Fruit fly (Drosophila melanogaster) whole organism, embryonic: Measurements from ENCODE around the gene CG32639.

Experiments
- ATbp ChIP-seq: fragments of 200-800 bp; sonication (Bioruptor generic); optimal IDR thresholded peaks from 2 replicates; lab custom pipeline; 2017; ENCODE audit warnings: missing biosample characterization, mild to moderate bottlenecking, missing genetic modification characterization, missing genetic modification reagents
- Ada2b ChIP-seq: fragments of 200-800 bp; sonication (Bioruptor generic); IDR thresholded peaks from 2 replicates; pipeline ENCODE4 v1.3.6; 2022; ENCODE audit warnings: missing biosample characterization, missing genetic modification characterization
- B-H1 ChIP-seq: fragments of 200-800 bp; sonication (Bioruptor generic); IDR thresholded peaks from 3 replicates; pipeline ENCODE4 v1.3.6; 2022; ENCODE audit warnings: missing biosample characterization, missing genetic modification characterization
- CG12071 ChIP-seq: fragments of 200-800 bp; sonication (Bioruptor generic); optimal IDR thresholded peaks from 3 replicates; lab custom pipeline; 2018; ENCODE audit warnings: missing biosample characterization, mild to moderate bottlenecking, missing genetic modification characterization
- CG12155 ChIP-seq: fragments of 200-800 bp; sonication (Bioruptor generic); optimal IDR thresholded peaks from 3 replicates; lab custom pipeline; 2016; ENCODE audit warnings: missing biosample characterization, missing genetic modification characterization
- CG13287 ChIP-seq: fragments of 200-800 bp; sonication (Bioruptor generic); IDR thresholded peaks from 2 replicates; pipeline ENCODE4 v1.3.6; 2022; ENCODE audit warnings: missing biosample characterization, missing genetic modification characterization; ENCODE audit not compliant: partially characterized antibody
- CG14710 ChIP-seq: fragments of 200-800 bp; sonication (Bioruptor generic); optimal IDR thresholded peaks from 3 replicates; lab custom pipeline; 2019; ENCODE audit warnings: missing biosample characterization, mild to moderate bottlenecking, missing genetic modification characterization, moderate library complexity
- CG14860 ChIP-seq: fragments of 200-800 bp; sonication (Bioruptor generic); IDR thresholded peaks from 3 replicates; pipeline ENCODE4 v1.3.6; 2022; ENCODE audit warnings: missing biosample characterization, missing genetic modification characterization; ENCODE audit not compliant: partially characterized antibody
- CG15073 ChIP-seq: fragments of 200-800 bp; sonication (Bioruptor generic); optimal IDR thresholded peaks from 2 replicates; lab custom pipeline; 2016; ENCODE audit warnings: missing biosample characterization, missing genetic modification characterization
- CG16863 ChIP-seq: fragments of 200-800 bp; sonication (Bioruptor generic); optimal IDR thresholded peaks from 3 replicates; lab custom pipeline; 2016; ENCODE audit warnings: missing biosample characterization, missing genetic modification characterization
- CG17912 ChIP-seq: fragments of 200-800 bp; sonication (Bioruptor generic); optimal IDR thresholded peaks from 2 replicates; lab custom pipeline; 2018; ENCODE audit warnings: missing biosample characterization, mild to moderate bottlenecking, missing genetic modification characterization
- CG18599 ChIP-seq: fragments of 200-800 bp; sonication (Bioruptor generic); optimal IDR thresholded peaks from 3 replicates; lab custom pipeline; 2017; ENCODE audit warnings: missing biosample characterization, missing genetic modification characterization, mild to moderate bottlenecking, moderate library complexity, missing genetic modification reagents
- CG31441 ChIP-seq: fragments of 200-800 bp; sonication (Bioruptor generic); IDR thresholded peaks from 2 replicates; pipeline ENCODE4 v1.3.6; 2022; ENCODE audit warnings: missing biosample characterization, missing genetic modification characterization
- CG32772 ChIP-seq: fragments of 200-800 bp; sonication (Bioruptor generic); IDR thresholded peaks from 2 replicates; pipeline ENCODE4 v1.3.6; 2022; ENCODE audit warnings: missing biosample characterization, missing genetic modification characterization
- CG3281 ChIP-seq: fragments of 200-800 bp; sonication (Bioruptor generic); optimal IDR thresholded peaks from 3 replicates; lab custom pipeline; 2017; ENCODE audit warnings: missing biosample characterization, mild to moderate bottlenecking, missing genetic modification characterization
- CG4820 ChIP-seq: fragments of 200-800 bp; sonication (Bioruptor generic); optimal IDR thresholded peaks from 3 replicates; lab custom pipeline; 2016; ENCODE audit warnings: missing biosample characterization, missing genetic modification characterization
- CG5245 ChIP-seq: fragments of 200-800 bp; sonication (Bioruptor generic); optimal IDR thresholded peaks from 3 replicates; lab custom pipeline; 2016; ENCODE audit warnings: missing biosample characterization, missing genetic modification characterization
- CG6791 ChIP-seq: fragments of 200-800 bp; sonication (Bioruptor generic); IDR thresholded peaks from 3 replicates; pipeline ENCODE4 v1.3.6; 2022; ENCODE audit warnings: missing biosample characterization, missing genetic modification characterization; ENCODE audit not compliant: partially characterized antibody
- CG6813 ChIP-seq: fragments of 200-800 bp; sonication (Bioruptor generic); optimal IDR thresholded peaks from 2 replicates; lab custom pipeline; 2017; ENCODE audit warnings: missing biosample characterization, missing genetic modification characterization, mild to moderate bottlenecking, moderate library complexity, missing genetic modification reagents
- CG7987 ChIP-seq: fragments of 200-800 bp; sonication (Bioruptor generic); optimal IDR thresholded peaks from 2 replicates; lab custom pipeline; 2018; ENCODE audit warnings: missing biosample characterization, mild to moderate bottlenecking, missing genetic modification characterization, moderate library complexity
- CG8290 ChIP-seq, 3 experiments: fragments of 200-800 bp; sonication (Bioruptor generic); optimal IDR thresholded peaks; 2 replicates each; lab custom pipeline; 2016 to 2019; ENCODE audit warnings: missing biosample characterization in 3 of 3, missing genetic modification characterization in 3 of 3, mild to moderate bottlenecking in 2 of 3, moderate library complexity in 1 of 3
- D19A ChIP-seq: fragments of 200-800 bp; optimal IDR thresholded peaks from 3 replicates; lab custom pipeline; 2019; ENCODE audit warnings: missing biosample characterization, mild to moderate bottlenecking, missing genetic modification characterization, moderate library complexity
- Drgx ChIP-seq: fragments of 200-800 bp; sonication (Bioruptor generic); IDR thresholded peaks from 2 replicates; pipeline ENCODE4 v1.3.6; 2022; ENCODE audit warnings: missing biosample characterization, missing genetic modification characterization
- E2f1 ChIP-seq: fragments of 200-800 bp; sonication (Bioruptor generic); IDR thresholded peaks from 2 replicates; pipeline ENCODE4 v1.3.6; 2022; ENCODE audit warnings: missing biosample characterization, missing genetic modification characterization
- Ets65A ChIP-seq: fragments of 200-800 bp; sonication (Bioruptor generic); peaks from one replicate; lab custom pipeline; 2016; ENCODE audit warnings: missing biosample characterization, missing genetic modification characterization
- HLH54F ChIP-seq: fragments of 200-800 bp; sonication (Bioruptor generic); optimal IDR thresholded peaks from 3 replicates; lab custom pipeline; 2016; ENCODE audit warnings: missing biosample characterization, missing genetic modification characterization
- HLHmδ ChIP-seq: fragments of 200-800 bp; sonication (Bioruptor generic); optimal IDR thresholded peaks from 2 replicates; lab custom pipeline; 2018; ENCODE audit warnings: missing biosample characterization, mild to moderate bottlenecking, missing genetic modification characterization, moderate library complexity
- HmgZ ChIP-seq: fragments of 200-800 bp; sonication (Bioruptor generic); optimal IDR thresholded peaks from 2 replicates; lab custom pipeline; 2018; ENCODE audit warnings: missing biosample characterization, mild to moderate bottlenecking, missing genetic modification characterization
- Lhr ChIP-seq: fragments of 200-800 bp; sonication (Bioruptor generic); optimal IDR thresholded peaks from 3 replicates; lab custom pipeline; 2017; ENCODE audit warnings: mild to moderate bottlenecking, missing biosample characterization, missing genetic modification reagents, missing genetic modification characterization
- abd-A ChIP-seq: fragments of 200-800 bp; sonication (Bioruptor generic); optimal IDR thresholded peaks from 3 replicates; lab custom pipeline; 2019; ENCODE audit warnings: missing biosample characterization, mild to moderate bottlenecking, missing genetic modification characterization, moderate library complexity
- bcd ChIP-seq: fragments of 200-800 bp; sonication (Bioruptor generic); optimal IDR thresholded peaks from 2 replicates; lab custom pipeline; 2017; ENCODE audit warnings: missing biosample characterization, mild to moderate bottlenecking, missing genetic modification characterization
- bsh ChIP-seq, 2 experiments: fragments of 200-800 bp; sonication (Bioruptor generic); optimal IDR thresholded peaks; 2 replicates each; lab custom pipeline; 2017 to 2018; ENCODE audit warnings: mild to moderate bottlenecking in 2 of 2, missing biosample characterization in 2 of 2, missing genetic modification characterization in 2 of 2, moderate library complexity in 1 of 2
- cato ChIP-seq: fragments of 200-800 bp; sonication (Bioruptor generic); optimal IDR thresholded peaks from 2 replicates; lab custom pipeline; 2016; ENCODE audit warnings: missing biosample characterization, missing genetic modification characterization, borderline replicate concordance
- chif ChIP-seq, 2 experiments: fragments of 200-800 bp; sonication (Bioruptor generic); optimal IDR thresholded peaks; 3 replicates each; lab custom pipeline; 2016; ENCODE audit warnings: missing biosample characterization in 2 of 2, missing genetic modification characterization in 2 of 2
- croc ChIP-seq: fragments of 200-800 bp; sonication (Bioruptor generic); conservative IDR thresholded peaks from 3 replicates; pipeline ENCODE4 v1.3.6; 2022; ENCODE audit warnings: missing biosample characterization, missing genetic modification characterization
- crp ChIP-seq, 2 experiments: fragments of 200-800 bp; sonication (Bioruptor generic); optimal IDR thresholded peaks; 2 replicates in 1 of 2; 3 replicates in 1 of 2; lab custom pipeline; 2017; ENCODE audit warnings: missing biosample characterization in 2 of 2, missing genetic modification characterization in 2 of 2, mild to moderate bottlenecking in 1 of 2, moderate library complexity in 1 of 2
- h ChIP-seq: fragments of >200 bp; optimal IDR thresholded peaks from 2 replicates; lab custom pipeline; 2017
- hbn ChIP-seq: fragments of 200-800 bp; sonication (Bioruptor generic); IDR thresholded peaks from 2 replicates; pipeline ENCODE4 v1.3.6; 2022; ENCODE audit warnings: missing biosample characterization, missing genetic modification characterization; ENCODE audit not compliant: partially characterized antibody
- her ChIP-seq: fragments of 200-800 bp; sonication (Bioruptor generic); optimal IDR thresholded peaks from 2 replicates; lab custom pipeline; 2016; ENCODE audit warnings: missing biosample characterization, missing genetic modification characterization
- jing ChIP-seq: fragments of 200-800 bp; sonication (Bioruptor generic); optimal IDR thresholded peaks from 2 replicates; lab custom pipeline; 2018; ENCODE audit warnings: missing biosample characterization, mild to moderate bottlenecking, missing genetic modification characterization
- lmd ChIP-seq: fragments of 200-800 bp; sonication (Bioruptor generic); IDR thresholded peaks from 2 replicates; pipeline ENCODE4 v1.3.6; 2022; ENCODE audit warnings: missing biosample characterization, missing genetic modification characterization
- pb ChIP-seq: fragments of 200-800 bp; sonication (Bioruptor generic); optimal IDR thresholded peaks from 3 replicates; lab custom pipeline; 2016; ENCODE audit warnings: missing biosample characterization, missing genetic modification characterization
- peb ChIP-seq: fragments of 200-800 bp; sonication (Bioruptor generic); IDR thresholded peaks from 2 replicates; pipeline ENCODE4 v1.3.6; 2022; ENCODE audit warnings: missing biosample characterization, missing genetic modification characterization
- phol ChIP-seq: fragments of 200-800 bp; sonication (Bioruptor generic); optimal IDR thresholded peaks from 3 replicates; lab custom pipeline; 2018; ENCODE audit warnings: missing biosample characterization, mild to moderate bottlenecking, missing genetic modification characterization, moderate library complexity
- pzg ChIP-seq: fragments of 200-800 bp; sonication (Bioruptor generic); optimal IDR thresholded peaks from 3 replicates; lab custom pipeline; 2018; ENCODE audit warnings: missing biosample characterization, mild to moderate bottlenecking, missing genetic modification characterization, moderate library complexity
- shn ChIP-seq: fragments of 200-800 bp; sonication (Bioruptor generic); optimal IDR thresholded peaks from 3 replicates; lab custom pipeline; 2016; ENCODE audit warnings: missing biosample characterization, missing genetic modification characterization
- sim ChIP-seq: fragments of 200-800 bp; sonication (Bioruptor generic); IDR thresholded peaks from 2 replicates; pipeline ENCODE4 v1.3.6; 2022; ENCODE audit warnings: missing biosample characterization, missing genetic modification characterization
- stc ChIP-seq: fragments of 200-800 bp; sonication (Bioruptor generic); IDR thresholded peaks from 2 replicates; pipeline ENCODE4 v1.3.6; 2022; ENCODE audit warnings: missing biosample characterization, missing genetic modification characterization
- vfl ChIP-seq: fragments of 200-800 bp; sonication (Bioruptor generic); optimal IDR thresholded peaks from 2 replicates; lab custom pipeline; 2016; ENCODE audit warnings: missing biosample characterization, missing genetic modification characterization
- wor ChIP-seq: fragments of 200-800 bp; sonication (Bioruptor generic); IDR thresholded peaks from 2 replicates; pipeline ENCODE4 v1.3.6; 2022; ENCODE audit warnings: missing biosample characterization, missing genetic modification characterization

CG32639 gene

DNA sequence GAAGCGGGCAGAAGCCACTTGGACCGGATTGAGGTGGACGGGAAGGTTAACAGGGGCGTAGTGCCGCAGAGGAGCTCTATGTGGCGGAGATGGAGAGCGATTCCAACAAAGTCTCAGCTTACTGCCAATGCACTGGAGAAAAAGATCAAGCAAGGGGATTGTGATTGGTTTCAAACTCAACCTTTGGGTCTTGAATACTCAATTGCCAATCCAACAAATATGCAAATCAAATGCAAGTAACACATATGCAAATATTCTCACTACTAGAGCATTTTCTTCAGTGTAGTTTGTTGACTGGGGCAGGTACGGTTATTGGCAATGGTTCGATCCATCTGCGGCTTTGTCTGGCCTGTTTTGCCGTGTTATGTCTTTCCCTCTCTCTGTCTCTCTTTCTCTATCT, 14.9 kb upstream of the CG32639 start (continued):
- TF ChIP-seq CG5245 (GFP tag; lab: Kevin White, UChicago) (peak; percentile 65), Ets65A (GFP tag; lab: Kevin White, UChicago) (peak; percentile 94), Lhr (no peak), pzg (GFP tag; lab: Kevin White, UChicago) (no peak), HLHmδ (GFP tag; lab: Kevin White, UChicago) (no peak), shn (GFP tag; lab: Kevin White, UChicago) (peak; percentile 71), hbn (no peak), sim (0 out of 2 replicates have a peak, but pooled peaks have one; percentile 18), peb (GFP tag; lab: Robert Waterston, UW) (peak; percentile 62), CG8290 (GFP tag; optimal IDR thresholded peaks at IDR 0.05; lab: Kevin White, UChicago) (peak; percentile 49), CG8290 (tag; optimal IDR thresholded peaks at IDR 0.05; lab: Kevin White, UChicago) (peak in 1 of 2 experiments; percentile 94), wor (GFP tag; lab: Robert Waterston, UW) (peak; percentile 53), jing (peak; percentile 72), abd-A (no peak), CG4820 (GFP tag; lab: Kevin White, UChicago) (peak; percentile 74), CG13287 (GFP tag; lab: Robert Waterston, UW) (no peak), HLH54F (GFP tag; lab: Kevin White, UChicago) (peak; percentile 51), h (lab: Kevin White, UChicago) (no peak), CG32772 (GFP tag; lab: Robert Waterston, UW) (peak; percentile 81), HmgZ (tag; lab: Kevin White, UChicago) (peak; percentile 59), CG12071 (GFP tag; lab: Kevin White, UChicago) (peak; percentile 81), CG14860 (no peak), stc (peak; percentile 66), CG7987 (GFP tag; lab: Kevin White, UChicago) (peak; percentile 5), B-H1 (GFP tag; lab: Robert Waterston, UW) (peak; percentile 53), croc (GFP tag; lab: Robert Waterston, UW) (peak; percentile 59; the same call in 2 of the 3 replicates), her (GFP tag; lab: Kevin White, UChicago) (peak; percentile 85), pb (GFP tag; lab: Kevin White, UChicago) (peak; percentile 82), lmd (GFP tag; lab: Robert Waterston, UW) (peak; percentile 79), CG6813 (peak; percentile 67), cato (GFP tag; lab: Kevin White, UChicago) (peak; percentile 10), CG15073 (GFP tag; lab: Kevin White, UChicago) (no peak), CG6791 (GFP tag; lab: Robert Waterston, UW) (no peak), Drgx (peak; percentile 94), CG16863 (GFP tag; lab: Kevin White, UChicago) (peak; percentile 74), E2f1 (GFP tag; lab: Robert Waterston, UW) (peak; percentile 73), CG31441 (peak; percentile 73), bsh (GFP tag; optimal IDR thresholded peaks at IDR 0.05; lab: Kevin White, UChicago) (peak; percentile 79 to 87), CG17912 (no peak), bcd (GFP tag; lab: Kevin White, UChicago) (peak; percentile 77), crp (GFP tag; optimal IDR thresholded peaks at IDR 0.05; lab: Kevin White, UChicago) (peak in 1 of 2 experiments; percentile 14), chif (GFP tag; optimal IDR thresholded peaks at IDR 0.05; lab: Kevin White, UChicago) (peak; percentile 75), CG3281 (peak; percentile 62), CG18599 (GFP tag; lab: Kevin White, UChicago) (peak; percentile 86), D19A (peak; percentile 58), ATbp (GFP tag; lab: Kevin White, UChicago) (peak; percentile 88), Ada2b (peak; percentile 81), phol (tag; lab: Kevin White, UChicago) (peak; percentile 72), CG12155 (peak; percentile 72), CG14710 (tag; lab: Kevin White, UChicago) (peak; percentile 36), vfl (GFP tag; lab: Kevin White, UChicago) (no peak)
